Worm (Caenorhabditis elegans) whole organism, midembryonic: ENCODE data around the gene rpt-4.

ENCODE experiments used
- flt-1 ChIP-seq: fragments of 200-800 bp; sonication (Bioruptor generic); IDR thresholded peaks from 2 replicates; pipeline ENCODE4 v1.3.6; 2022; ENCODE audit warnings: missing genetic modification characterization, missing compliant biosample characterization
- klf-2 ChIP-seq: fragments of 200-800 bp; sonication (Bioruptor generic); conservative IDR thresholded peaks from 2 replicates; pipeline ENCODE4 v1.3.6; 2022; ENCODE audit warnings: missing genetic modification reagents, missing genetic modification characterization, missing compliant biosample characterization
- tab-1 ChIP-seq: fragments of 200-800 bp; sonication (Bioruptor generic); IDR thresholded peaks from 2 replicates; pipeline ENCODE4 v1.3.6; 2022; ENCODE audit warnings: missing genetic modification characterization, missing compliant biosample characterization

ce11 chrII:55204-55603, 9.2 kb upstream of the rpt-4 start, which contains the start of gene tre-5:
- no peak for TF ChIP-seq flt-1 (GFP tag; lab: Robert Waterston, UW)
- TF ChIP-seq klf-2 (GFP tag; lab: Robert Waterston, UW), result no peak
- no peak for TF ChIP-seq tab-1 (GFP tag; lab: Robert Waterston, UW)
